Fruit fly (Drosophila melanogaster) whole organism, embryonic: ENCODE data around the gene baf.
A peak's percentile ranks its signal among the peaks of the same experiment; 100 is the strongest.

ENCODE experiments used
- B-H1 ChIP-seq: fragments of 200-800 bp; sonication (Bioruptor generic); IDR thresholded peaks from 3 replicates; pipeline ENCODE4 v1.3.6; 2022; ENCODE audit warnings: missing biosample characterization, missing genetic modification characterization
- B-H2 ChIP-seq: fragments of 200-800 bp; sonication (Bioruptor generic); optimal IDR thresholded peaks from 2 replicates; lab custom pipeline; 2018; ENCODE audit warnings: missing biosample characterization, mild to moderate bottlenecking, missing genetic modification characterization
- Bteb2 ChIP-seq: fragments of 200-800 bp; sonication (Bioruptor generic); optimal IDR thresholded peaks from 2 replicates; lab custom pipeline; 2016; ENCODE audit warnings: missing biosample characterization, missing genetic modification characterization
- CG10654 ChIP-seq: fragments of 200-800 bp; sonication (Bioruptor generic); optimal IDR thresholded peaks from 2 replicates; lab custom pipeline; 2016; ENCODE audit warnings: missing biosample characterization, missing genetic modification characterization
- CG16815 ChIP-seq: fragments of 200-800 bp; sonication (Bioruptor generic); optimal IDR thresholded peaks from 3 replicates; lab custom pipeline; 2017; ENCODE audit warnings: missing biosample characterization, mild to moderate bottlenecking, missing genetic modification characterization
- CG18476 ChIP-seq: fragments of 200-800 bp; sonication (Bioruptor generic); optimal IDR thresholded peaks from 2 replicates; lab custom pipeline; 2016; ENCODE audit warnings: missing biosample characterization, mild to moderate bottlenecking, missing genetic modification characterization
- CG2889 ChIP-seq: fragments of 200-800 bp; sonication (Bioruptor generic); IDR thresholded peaks from 3 replicates; pipeline ENCODE4 v1.3.6; 2022; ENCODE audit warnings: missing biosample characterization, missing genetic modification characterization
- CG31388 ChIP-seq: fragments of 200-800 bp; sonication (Bioruptor generic); optimal IDR thresholded peaks from 2 replicates; lab custom pipeline; 2016; ENCODE audit warnings: missing biosample characterization, missing genetic modification characterization
- CG3281 ChIP-seq: fragments of 200-800 bp; sonication (Bioruptor generic); optimal IDR thresholded peaks from 3 replicates; lab custom pipeline; 2017; ENCODE audit warnings: missing biosample characterization, mild to moderate bottlenecking, missing genetic modification characterization
- CG3407 ChIP-seq: fragments of 200-800 bp; sonication (Bioruptor generic); optimal IDR thresholded peaks from 2 replicates; lab custom pipeline; 2018; ENCODE audit warnings: missing biosample characterization, mild to moderate bottlenecking, missing genetic modification characterization
- CG4282 ChIP-seq: fragments of 200-800 bp; sonication (Bioruptor generic); optimal IDR thresholded peaks from 2 replicates; lab custom pipeline; 2016; ENCODE audit warnings: missing biosample characterization, missing genetic modification characterization
- CG4328 ChIP-seq: fragments of 200-800 bp; sonication (Bioruptor generic); optimal IDR thresholded peaks from 3 replicates; lab custom pipeline; 2017; ENCODE audit warnings: missing biosample characterization, missing genetic modification reagents, missing genetic modification characterization
- CG5180 ChIP-seq: fragments of 200-800 bp; sonication (Bioruptor generic); optimal IDR thresholded peaks from 3 replicates; lab custom pipeline; 2017; ENCODE audit warnings: missing biosample characterization, missing genetic modification characterization, mild to moderate bottlenecking, moderate library complexity, missing genetic modification reagents
- CG5245 ChIP-seq: fragments of 200-800 bp; sonication (Bioruptor generic); optimal IDR thresholded peaks from 3 replicates; lab custom pipeline; 2016; ENCODE audit warnings: missing biosample characterization, missing genetic modification characterization
- CG5953 ChIP-seq: fragments of 200-800 bp; sonication (Bioruptor generic); IDR thresholded peaks from 2 replicates; pipeline ENCODE4 v1.3.6; 2022; ENCODE audit warnings: missing biosample characterization, missing genetic modification characterization
- CG7963 ChIP-seq: fragments of 200-800 bp; sonication (Bioruptor generic); IDR thresholded peaks from 3 replicates; pipeline ENCODE4 v1.3.6; 2022; ENCODE audit warnings: missing biosample characterization, missing genetic modification characterization; ENCODE audit not compliant: partially characterized antibody
- Dll ChIP-seq: fragments of 200-800 bp; sonication (Bioruptor generic); IDR thresholded peaks from 4 replicates; pipeline ENCODE4 v1.3.6; 2022; ENCODE audit warnings: missing biosample characterization, missing genetic modification characterization; ENCODE audit not compliant: partially characterized antibody
- Dp ChIP-seq: fragments of 200-800 bp; sonication (Bioruptor generic); optimal IDR thresholded peaks from 2 replicates; lab custom pipeline; 2018; ENCODE audit warnings: missing biosample characterization, mild to moderate bottlenecking, missing genetic modification characterization, moderate library complexity
- Dref ChIP-seq: fragments of 200-800 bp; sonication (Bioruptor generic); IDR thresholded peaks from 2 replicates; pipeline ENCODE4 v1.3.6; 2022; ENCODE audit warnings: missing biosample characterization, missing genetic modification characterization
- Fer3 ChIP-seq: fragments of 200-800 bp; sonication (Bioruptor generic); optimal IDR thresholded peaks from 2 replicates; lab custom pipeline; 2018; ENCODE audit warnings: missing biosample characterization, mild to moderate bottlenecking, missing genetic modification characterization, moderate library complexity
- Gsc ChIP-seq: fragments of 200-800 bp; sonication (Bioruptor generic); IDR thresholded peaks from 2 replicates; pipeline ENCODE4 v1.3.6; 2022; ENCODE audit warnings: missing biosample characterization, missing genetic modification characterization
- Hr3 ChIP-seq: fragments of 200-800 bp; sonication (Bioruptor generic); optimal IDR thresholded peaks from 3 replicates; lab custom pipeline; 2016; ENCODE audit warnings: missing biosample characterization, missing genetic modification characterization
- NC2β ChIP-seq: fragments of 200-800 bp; sonication (Bioruptor generic); optimal IDR thresholded peaks from 2 replicates; lab custom pipeline; 2016; ENCODE audit warnings: missing biosample characterization, missing genetic modification characterization
- Neu2 ChIP-seq: fragments of 200-800 bp; sonication (Bioruptor generic); optimal IDR thresholded peaks from 3 replicates; lab custom pipeline; 2016; ENCODE audit warnings: missing biosample characterization, missing genetic modification characterization, borderline replicate concordance
- Sox100B ChIP-seq: fragments of 200-800 bp; sonication (Bioruptor generic); optimal IDR thresholded peaks from 3 replicates; lab custom pipeline; 2018; ENCODE audit warnings: missing biosample characterization, mild to moderate bottlenecking, missing genetic modification characterization
- Spps ChIP-seq: fragments of 200-800 bp; sonication (Bioruptor generic); optimal IDR thresholded peaks from 2 replicates; lab custom pipeline; 2018; ENCODE audit warnings: missing biosample characterization, mild to moderate bottlenecking, missing genetic modification characterization
- ash1 ChIP-seq: fragments of 200-800 bp; sonication (Bioruptor generic); optimal IDR thresholded peaks from 2 replicates; lab custom pipeline; 2018; ENCODE audit warnings: missing biosample characterization, mild to moderate bottlenecking, missing genetic modification characterization
- bab2 ChIP-seq: fragments of 200-800 bp; sonication (Bioruptor generic); optimal IDR thresholded peaks from 2 replicates; lab custom pipeline; 2016; ENCODE audit warnings: missing biosample characterization, missing genetic modification characterization
- cato ChIP-seq: fragments of 200-800 bp; sonication (Bioruptor generic); optimal IDR thresholded peaks from 2 replicates; lab custom pipeline; 2016; ENCODE audit warnings: missing biosample characterization, missing genetic modification characterization, borderline replicate concordance
- cg ChIP-seq: fragments of 200-800 bp; sonication (Bioruptor generic); optimal IDR thresholded peaks from 3 replicates; lab custom pipeline; 2019; ENCODE audit warnings: missing biosample characterization, mild to moderate bottlenecking, missing genetic modification characterization, moderate library complexity
- da ChIP-seq: fragments of 200-800 bp; sonication (Bioruptor generic); optimal IDR thresholded peaks from 2 replicates; lab custom pipeline; 2016; ENCODE audit warnings: missing biosample characterization, missing genetic modification characterization
- fd64A ChIP-seq: fragments of 200-800 bp; sonication (Bioruptor generic); optimal IDR thresholded peaks from 3 replicates; lab custom pipeline; 2018; ENCODE audit warnings: missing biosample characterization, mild to moderate bottlenecking, missing genetic modification characterization
- hbn ChIP-seq: fragments of 200-800 bp; sonication (Bioruptor generic); IDR thresholded peaks from 2 replicates; pipeline ENCODE4 v1.3.6; 2022; ENCODE audit warnings: missing biosample characterization, missing genetic modification characterization; ENCODE audit not compliant: partially characterized antibody
- hkb ChIP-seq, 2 experiments: fragments of 200-800 bp in 1 of 2; fragments of >200 bp in 1 of 2; sonication (Bioruptor generic) in 1 of 2; IDR thresholded peaks in 1 of 2; optimal IDR thresholded peaks in 1 of 2; 2 replicates each; pipeline versions ENCODE4 v1.3.6 to Lab custom; 2017 to 2022; ENCODE audit warnings: missing biosample characterization in 1 of 2, missing genetic modification characterization in 1 of 2
- kay ChIP-seq: fragments of 200-800 bp; sonication (Bioruptor generic); optimal IDR thresholded peaks from 2 replicates; lab custom pipeline; 2016; ENCODE audit warnings: missing biosample characterization, missing genetic modification characterization
- klu ChIP-seq: fragments of 200-800 bp; sonication (Bioruptor generic); IDR thresholded peaks from 2 replicates; pipeline ENCODE4 v1.3.6; 2022; ENCODE audit warnings: missing biosample characterization, missing genetic modification characterization
- otp ChIP-seq: fragments of 200-800 bp; sonication (Bioruptor generic); IDR thresholded peaks from 3 replicates; pipeline ENCODE4, ENCODE4 v1.3.6; 2022; ENCODE audit warnings: missing biosample characterization, missing genetic modification characterization
- phol ChIP-seq: fragments of 200-800 bp; sonication (Bioruptor generic); optimal IDR thresholded peaks from 3 replicates; lab custom pipeline; 2018; ENCODE audit warnings: missing biosample characterization, mild to moderate bottlenecking, missing genetic modification characterization, moderate library complexity
- prd ChIP-seq, 3 experiments: fragments of >200 bp in 2 of 3; fragments of 200-800 bp in 1 of 3; sonication (Bioruptor generic) in 1 of 3; optimal IDR thresholded peaks in 2 of 3; IDR thresholded peaks in 1 of 3; 2 replicates in 2 of 3; 3 replicates in 1 of 3; pipeline versions ENCODE4 v1.3.6 to Lab custom; 2017 to 2022; ENCODE audit warnings: missing biosample characterization in 1 of 3, missing genetic modification characterization in 1 of 3
- psq ChIP-seq: fragments of 200-800 bp; sonication (Bioruptor generic); optimal IDR thresholded peaks from 2 replicates; lab custom pipeline; 2017; ENCODE audit warnings: missing biosample characterization, missing genetic modification characterization
- sim ChIP-seq: fragments of 200-800 bp; sonication (Bioruptor generic); IDR thresholded peaks from 2 replicates; pipeline ENCODE4 v1.3.6; 2022; ENCODE audit warnings: missing biosample characterization, missing genetic modification characterization
- sob ChIP-seq: fragments of 200-800 bp; sonication (Bioruptor generic); IDR thresholded peaks from 2 replicates; pipeline ENCODE4 v1.3.6; 2022; ENCODE audit warnings: missing biosample characterization, missing genetic modification characterization
- stwl ChIP-seq: fragments of 200-800 bp; sonication (Bioruptor generic); optimal IDR thresholded peaks from 3 replicates; lab custom pipeline; 2018; ENCODE audit warnings: missing biosample characterization, mild to moderate bottlenecking, missing genetic modification characterization, moderate library complexity
- tio ChIP-seq: fragments of 200-800 bp; sonication (Bioruptor generic); optimal IDR thresholded peaks from 2 replicates; lab custom pipeline; 2017; ENCODE audit warnings: missing biosample characterization, missing genetic modification characterization, inconsistent platforms
- tll ChIP-seq, 2 experiments: fragments of 200-800 bp in 1 of 2; fragments of >200 bp in 1 of 2; sonication (Bioruptor generic) in 1 of 2; optimal IDR thresholded peaks; 2 replicates each; lab custom pipeline; 2017 to 2019; ENCODE audit warnings: missing biosample characterization in 2 of 2, missing genetic modification characterization in 2 of 2, mild to moderate bottlenecking in 1 of 2, moderate library complexity in 1 of 2
- yki ChIP-seq: fragments of >200 bp; optimal IDR thresholded peaks from 3 replicates; lab custom pipeline; 2018
- zf30C ChIP-seq: fragments of 200-800 bp; sonication (Bioruptor generic); optimal IDR thresholded peaks from 3 replicates; lab custom pipeline; 2018; ENCODE audit warnings: missing biosample characterization, mild to moderate bottlenecking, missing genetic modification characterization

Gene baf

DNA sequence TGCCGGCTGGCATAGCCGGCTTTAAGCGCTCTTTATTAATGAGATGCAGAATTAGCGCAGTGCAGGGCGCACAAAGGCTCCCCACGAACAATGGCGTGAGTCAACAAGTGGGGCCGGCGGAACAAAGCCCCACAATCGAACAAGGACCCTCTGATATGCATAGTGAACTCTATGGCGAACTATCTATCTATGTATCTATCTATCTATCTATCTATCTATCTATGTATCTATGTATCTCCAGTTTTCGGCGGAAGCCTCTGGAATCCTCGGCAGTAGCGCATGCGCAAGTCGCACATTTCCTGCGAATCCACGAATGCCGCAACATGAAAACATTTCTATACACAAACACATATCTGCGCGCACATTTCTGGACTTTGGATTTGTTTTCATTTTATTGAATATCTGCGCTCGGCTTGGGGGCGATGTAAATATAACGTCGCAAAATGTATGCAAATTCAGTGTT, 28.7 kb upstream of the baf start (continued):
- TF ChIP-seq Fer3 (tag; lab: Kevin White, UChicago) (peak; percentile 27), klu (GFP tag; lab: Robert Waterston, UW) (no peak), Dref (GFP tag; lab: Robert Waterston, UW) (no peak), ash1 (GFP tag; lab: Kevin White, UChicago) (no peak), tio (GFP tag; lab: Kevin White, UChicago) (no peak), hbn (GFP tag; lab: Robert Waterston, UW) (no peak), CG5180 (no peak), Hr3 (GFP tag; lab: Kevin White, UChicago) (no peak), Dp (GFP tag; lab: Kevin White, UChicago) (no peak), Neu2 (no peak), hkb (optimal IDR thresholded peaks at IDR 0.05; lab: Kevin White, UChicago) (no peak), hkb (GFP tag; IDR thresholded peaks at IDR 0.05; lab: Robert Waterston, UW) (no peak), CG4282 (GFP tag; lab: Kevin White, UChicago) (no peak), Spps (tag; lab: Kevin White, UChicago) (no peak), CG5953 (no peak), da (GFP tag; lab: Kevin White, UChicago) (no peak), psq (GFP tag; lab: Kevin White, UChicago) (no peak), B-H1 (GFP tag; lab: Robert Waterston, UW) (no peak), otp (GFP tag; lab: Robert Waterston, UW) (no peak), stwl (tag; lab: Kevin White, UChicago) (no peak), NC2β (GFP tag; lab: Kevin White, UChicago) (no peak), CG16815 (GFP tag; lab: Kevin White, UChicago) (peak; percentile 53)

DNA sequence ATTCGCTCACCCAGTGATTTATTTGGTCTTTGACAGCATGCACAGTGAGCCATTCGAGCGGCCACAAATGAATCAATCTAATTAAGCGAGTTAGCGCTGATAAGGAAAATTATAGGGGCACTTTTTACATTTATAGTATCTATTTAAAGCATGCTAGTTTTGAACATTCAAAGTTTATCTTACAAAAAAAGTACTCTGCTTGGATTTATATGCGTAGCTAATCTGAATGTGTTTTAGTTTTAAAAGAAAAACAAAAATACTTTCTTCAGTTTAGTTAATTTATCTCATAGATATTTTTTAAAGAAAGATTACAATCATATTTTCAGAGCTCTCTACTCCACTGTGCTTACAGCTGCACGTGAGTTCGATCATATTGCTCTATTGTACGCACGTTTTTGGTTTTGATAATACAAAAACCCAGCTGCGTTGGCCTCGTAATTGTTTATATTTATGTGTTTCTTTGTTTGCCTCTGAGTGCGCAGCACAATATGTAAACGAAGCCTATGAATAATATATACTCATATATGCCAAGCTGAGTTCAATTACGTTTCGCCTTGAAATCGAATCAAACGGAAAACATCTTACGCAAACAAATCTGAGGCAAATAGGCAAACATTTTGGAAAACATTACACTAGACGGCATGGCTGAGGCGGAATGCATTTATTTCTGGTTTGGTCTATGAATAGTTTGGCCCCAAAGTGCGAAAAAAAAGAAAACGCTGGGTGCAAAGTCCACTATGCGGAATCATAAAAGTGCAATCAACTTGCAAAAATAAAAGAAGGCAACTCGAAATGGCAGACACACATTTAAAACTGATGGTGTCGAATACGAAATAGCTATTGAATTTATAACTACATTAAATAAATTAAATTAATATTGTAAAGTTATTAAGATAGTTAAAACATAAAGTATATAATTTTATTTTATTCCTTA, 27.3 kb upstream of the baf start:
- TF ChIP-seq B-H2 (GFP tag; lab: Kevin White, UChicago), result no peak
- TF ChIP-seq cato (GFP tag; lab: Kevin White, UChicago), result peak; percentile 73
- TF ChIP-seq fd64A (GFP tag; lab: Kevin White, UChicago), result peak; percentile 37
- peak; percentile 73 for TF ChIP-seq CG10654 (GFP tag; lab: Kevin White, UChicago)
- peak; percentile 57 for TF ChIP-seq CG31388 (GFP tag; lab: Kevin White, UChicago)
- TF ChIP-seq yki (lab: Kevin White, UChicago), result no peak
- no peak for TF ChIP-seq cg (GFP tag; lab: Kevin White, UChicago)
- no peak for TF ChIP-seq Gsc (GFP tag; lab: Robert Waterston, UW)
- peak; percentile 84 for TF ChIP-seq CG4328 (GFP tag; lab: Kevin White, UChicago)
- TF ChIP-seq Sox100B (GFP tag; lab: Kevin White, UChicago), result peak; percentile 93
- no peak for TF ChIP-seq prd (optimal IDR thresholded peaks at IDR 0.05; lab: Kevin White, UChicago)
- peak; percentile 85 for TF ChIP-seq prd (GFP tag; IDR thresholded peaks at IDR 0.05; lab: Robert Waterston, UW)
- no peak for TF ChIP-seq CG7963 (GFP tag; lab: Robert Waterston, UW)
- TF ChIP-seq CG3407 (GFP tag; lab: Kevin White, UChicago), result peak; percentile 71
- peak; percentile 87 for TF ChIP-seq sob (GFP tag; lab: Robert Waterston, UW)
- no peak for TF ChIP-seq zf30C (GFP tag; lab: Kevin White, UChicago)
- peak; percentile 76 for TF ChIP-seq Bteb2 (GFP tag; lab: Kevin White, UChicago)
- TF ChIP-seq Dll, result no peak
- peak; percentile 86 for TF ChIP-seq CG18476 (GFP tag; lab: Kevin White, UChicago)
- TF ChIP-seq CG3281 (GFP tag; lab: Kevin White, UChicago), result peak; percentile 91
- TF ChIP-seq CG5245 (GFP tag; lab: Kevin White, UChicago), result peak; percentile 75
- TF ChIP-seq Fer3 (tag; lab: Kevin White, UChicago), result peak; percentile 73
- peak; percentile 81 for TF ChIP-seq bab2 (GFP tag; lab: Kevin White, UChicago)
- peak; percentile 90 for TF ChIP-seq phol (tag; lab: Kevin White, UChicago)
- TF ChIP-seq sim (GFP tag; lab: Robert Waterston, UW), result peak; percentile 39; the same call in 1 of the 2 replicates
- peak; percentile 66; the same call in 2 of the 3 replicates for TF ChIP-seq CG2889 (GFP tag; lab: Robert Waterston, UW)
- peak; percentile 74 for TF ChIP-seq kay (GFP tag; lab: Kevin White, UChicago)
- TF ChIP-seq tll (GFP tag; optimal IDR thresholded peaks at IDR 0.05; lab: Kevin White, UChicago), result no peak
